Fruit fly (Drosophila melanogaster) whole organism, embryonic: ENCODE measurements around the gene CecB.

ENCODE experiments used
- Ada2b ChIP-seq: fragments of 200-800 bp; sonication (Bioruptor generic); IDR thresholded peaks from 2 replicates; pipeline ENCODE4 v1.3.6; 2022; ENCODE audit warnings: missing biosample characterization, missing genetic modification characterization
- Asciz ChIP-seq: fragments of 200-800 bp; sonication (Bioruptor generic); optimal IDR thresholded peaks from 2 replicates; lab custom pipeline; 2017; ENCODE audit warnings: missing biosample characterization, mild to moderate bottlenecking, missing genetic modification characterization, missing genetic modification reagents
- Atf3 ChIP-seq: fragments of 200-800 bp; sonication (Bioruptor generic); optimal IDR thresholded peaks from 3 replicates; lab custom pipeline; 2016; ENCODE audit warnings: missing biosample characterization, missing genetic modification characterization
- Atf6 ChIP-seq: fragments of 200-800 bp; sonication (Bioruptor generic); IDR thresholded peaks from 2 replicates; pipeline ENCODE4 v1.3.6; 2022; ENCODE audit warnings: missing biosample characterization, missing genetic modification characterization
- CG11398 ChIP-seq: fragments of 200-800 bp; sonication (Bioruptor generic); optimal IDR thresholded peaks from 2 replicates; lab custom pipeline; 2016; ENCODE audit warnings: missing biosample characterization, missing genetic modification characterization
- CG12071 ChIP-seq: fragments of 200-800 bp; sonication (Bioruptor generic); optimal IDR thresholded peaks from 3 replicates; lab custom pipeline; 2018; ENCODE audit warnings: missing biosample characterization, mild to moderate bottlenecking, missing genetic modification characterization
- CG12299 ChIP-seq: fragments of 200-800 bp; sonication (Bioruptor generic); optimal IDR thresholded peaks from 2 replicates; lab custom pipeline; 2018; ENCODE audit warnings: missing biosample characterization, mild to moderate bottlenecking, missing genetic modification characterization
- CG13775 ChIP-seq: fragments of 200-800 bp; sonication (Bioruptor generic); optimal IDR thresholded peaks from 3 replicates; lab custom pipeline; 2017; ENCODE audit warnings: missing biosample characterization, mild to moderate bottlenecking, missing genetic modification characterization
- CG16815 ChIP-seq: fragments of 200-800 bp; sonication (Bioruptor generic); optimal IDR thresholded peaks from 3 replicates; lab custom pipeline; 2017; ENCODE audit warnings: missing biosample characterization, mild to moderate bottlenecking, missing genetic modification characterization
- CG18476 ChIP-seq: fragments of 200-800 bp; sonication (Bioruptor generic); optimal IDR thresholded peaks from 2 replicates; lab custom pipeline; 2016; ENCODE audit warnings: missing biosample characterization, mild to moderate bottlenecking, missing genetic modification characterization
- CG3281 ChIP-seq: fragments of 200-800 bp; sonication (Bioruptor generic); optimal IDR thresholded peaks from 3 replicates; lab custom pipeline; 2017; ENCODE audit warnings: missing biosample characterization, mild to moderate bottlenecking, missing genetic modification characterization
- CG34422 ChIP-seq: fragments of 200-800 bp; sonication (Bioruptor generic); IDR thresholded peaks from 3 replicates; pipeline ENCODE4 v1.3.6; 2022; ENCODE audit warnings: missing biosample characterization, missing genetic modification characterization
- CG4360 ChIP-seq: fragments of 200-800 bp; sonication (Bioruptor generic); IDR thresholded peaks from 2 replicates; pipeline ENCODE4 v1.3.6; 2022; ENCODE audit warnings: missing biosample characterization, missing genetic modification characterization
- CG4707 ChIP-seq: fragments of 200-800 bp; sonication (Bioruptor generic); optimal IDR thresholded peaks from 2 replicates; lab custom pipeline; 2018; ENCODE audit warnings: missing biosample characterization, mild to moderate bottlenecking, missing genetic modification characterization, moderate library complexity
- CG5953 ChIP-seq: fragments of 200-800 bp; sonication (Bioruptor generic); IDR thresholded peaks from 2 replicates; pipeline ENCODE4 v1.3.6; 2022; ENCODE audit warnings: missing biosample characterization, missing genetic modification characterization
- CG6254 ChIP-seq: fragments of 200-800 bp; sonication (Bioruptor generic); optimal IDR thresholded peaks from 3 replicates; lab custom pipeline; 2017; ENCODE audit warnings: mild to moderate bottlenecking, missing biosample characterization, missing genetic modification reagents, missing genetic modification characterization
- CG8478 ChIP-seq: fragments of >200 bp; optimal IDR thresholded peaks from 2 replicates; lab custom pipeline; 2018
- D19A ChIP-seq: fragments of 200-800 bp; optimal IDR thresholded peaks from 3 replicates; lab custom pipeline; 2019; ENCODE audit warnings: missing biosample characterization, mild to moderate bottlenecking, missing genetic modification characterization, moderate library complexity
- Elba2 ChIP-seq: fragments of 200-800 bp; sonication (Bioruptor generic); optimal IDR thresholded peaks from 3 replicates; lab custom pipeline; 2016; ENCODE audit warnings: missing biosample characterization, missing genetic modification characterization
- HLH4C ChIP-seq: fragments of 200-800 bp; sonication (Bioruptor generic); IDR thresholded peaks from 3 replicates; pipeline ENCODE4 v1.3.6; 2022; ENCODE audit warnings: missing biosample characterization, missing genetic modification characterization; ENCODE audit not compliant: partially characterized antibody
- Jarid2 ChIP-seq: fragments of 200-800 bp; sonication (Bioruptor generic); optimal IDR thresholded peaks from 3 replicates; lab custom pipeline; 2017; ENCODE audit warnings: mild to moderate bottlenecking, missing biosample characterization, missing genetic modification reagents, missing genetic modification characterization
- NC2β ChIP-seq: fragments of 200-800 bp; sonication (Bioruptor generic); optimal IDR thresholded peaks from 2 replicates; lab custom pipeline; 2016; ENCODE audit warnings: missing biosample characterization, missing genetic modification characterization
- NK7.1 ChIP-seq: fragments of 200-800 bp; sonication (Bioruptor generic); optimal IDR thresholded peaks from 3 replicates; lab custom pipeline; 2016; ENCODE audit warnings: missing biosample characterization, missing genetic modification characterization
- Ravus ChIP-seq: fragments of 200-800 bp; sonication (Bioruptor generic); IDR thresholded peaks from 2 replicates; pipeline ENCODE4 v1.3.6; 2022; ENCODE audit warnings: missing biosample characterization, missing genetic modification characterization
- Six4 ChIP-seq: fragments of 200-800 bp; sonication (Bioruptor generic); optimal IDR thresholded peaks from 2 replicates; lab custom pipeline; 2016; ENCODE audit warnings: missing biosample characterization, missing genetic modification characterization
- Sry-β ChIP-seq: fragments of 200-800 bp; sonication (Bioruptor generic); optimal IDR thresholded peaks from 2 replicates; lab custom pipeline; 2018; ENCODE audit warnings: missing biosample characterization, mild to moderate bottlenecking, missing genetic modification characterization, moderate library complexity
- TFAM ChIP-seq: fragments of 200-800 bp; sonication (Bioruptor generic); optimal IDR thresholded peaks from 2 replicates; lab custom pipeline; 2017; ENCODE audit warnings: missing biosample characterization, missing genetic modification characterization, inconsistent platforms
- Xrp1 ChIP-seq: fragments of 200-800 bp; sonication (Bioruptor generic); IDR thresholded peaks from 2 replicates; pipeline ENCODE4 v1.3.6; 2022; ENCODE audit warnings: missing biosample characterization, missing genetic modification characterization
- ab ChIP-seq: fragments of 200-800 bp; sonication (Bioruptor generic); optimal IDR thresholded peaks from 2 replicates; lab custom pipeline; 2016; ENCODE audit warnings: missing biosample characterization, missing genetic modification characterization
- abd-A ChIP-seq: fragments of 200-800 bp; sonication (Bioruptor generic); optimal IDR thresholded peaks from 3 replicates; lab custom pipeline; 2019; ENCODE audit warnings: missing biosample characterization, mild to moderate bottlenecking, missing genetic modification characterization, moderate library complexity
- az2 ChIP-seq: fragments of 200-800 bp; sonication (Bioruptor generic); optimal IDR thresholded peaks from 3 replicates; lab custom pipeline; 2016; ENCODE audit warnings: missing biosample characterization, missing genetic modification characterization
- bbx ChIP-seq: fragments of 200-800 bp; sonication (Bioruptor generic); IDR thresholded peaks from 2 replicates; pipeline ENCODE4 v1.3.6; 2022; ENCODE audit warnings: missing biosample characterization, missing genetic modification characterization; ENCODE audit not compliant: partially characterized antibody
- dimm ChIP-seq: fragments of 200-800 bp; sonication (Bioruptor generic); IDR thresholded peaks from 2 replicates; pipeline ENCODE4 v1.3.6; 2022; ENCODE audit warnings: missing biosample characterization, missing genetic modification characterization
- en ChIP-seq: fragments of 200-800 bp; sonication (Bioruptor generic); optimal IDR thresholded peaks from 2 replicates; lab custom pipeline; 2016; ENCODE audit warnings: missing biosample characterization, missing genetic modification characterization
- eve ChIP-seq, 2 experiments: fragments of >200 bp; optimal IDR thresholded peaks; 2 replicates each; lab custom pipeline; 2017; ENCODE audit warnings: missing biosample characterization in 2 of 2, missing genetic modification characterization in 2 of 2
- fd64A ChIP-seq: fragments of 200-800 bp; sonication (Bioruptor generic); optimal IDR thresholded peaks from 3 replicates; lab custom pipeline; 2018; ENCODE audit warnings: missing biosample characterization, mild to moderate bottlenecking, missing genetic modification characterization
- gcm2 ChIP-seq: fragments of 200-800 bp; sonication (Bioruptor generic); optimal IDR thresholded peaks from 2 replicates; lab custom pipeline; 2016; ENCODE audit warnings: missing biosample characterization, missing genetic modification characterization
- hb ChIP-seq: fragments of 200-800 bp; sonication (Bioruptor generic); IDR thresholded peaks from 3 replicates; pipeline ENCODE4 v1.3.6; 2022; ENCODE audit warnings: missing biosample characterization, missing genetic modification characterization; ENCODE audit not compliant: partially characterized antibody
- kah ChIP-seq: fragments of 200-800 bp; sonication (Bioruptor generic); optimal IDR thresholded peaks from 2 replicates; lab custom pipeline; 2018; ENCODE audit warnings: missing biosample characterization, mild to moderate bottlenecking, missing genetic modification characterization
- knrl ChIP-seq: fragments of 200-800 bp; sonication (Bioruptor generic); IDR thresholded peaks from 3 replicates; pipeline ENCODE4 v1.3.6; 2022; ENCODE audit warnings: missing biosample characterization, missing genetic modification characterization; ENCODE audit not compliant: partially characterized antibody
- lmd ChIP-seq: fragments of 200-800 bp; sonication (Bioruptor generic); IDR thresholded peaks from 2 replicates; pipeline ENCODE4 v1.3.6; 2022; ENCODE audit warnings: missing biosample characterization, missing genetic modification characterization
- mld ChIP-seq: fragments of 200-800 bp; sonication (Bioruptor generic); IDR thresholded peaks from 3 replicates; pipeline ENCODE4 v1.3.6; 2022; ENCODE audit warnings: missing biosample characterization, missing genetic modification characterization; ENCODE audit not compliant: partially characterized antibody
- nom ChIP-seq: fragments of 200-800 bp; sonication (Bioruptor generic); optimal IDR thresholded peaks from 2 replicates; lab custom pipeline; 2017; ENCODE audit warnings: missing biosample characterization, missing genetic modification characterization, mild to moderate bottlenecking, moderate library complexity, missing genetic modification reagents
- odd ChIP-seq: fragments of 200-800 bp; sonication (Bioruptor generic); optimal IDR thresholded peaks from 2 replicates; lab custom pipeline; 2017; ENCODE audit warnings: missing biosample characterization, mild to moderate bottlenecking, missing genetic modification characterization
- ranshi ChIP-seq: fragments of 200-800 bp; sonication (Bioruptor generic); IDR thresholded peaks from 2 replicates; pipeline ENCODE4 v1.3.6; 2022; ENCODE audit warnings: missing biosample characterization, missing genetic modification characterization
- salm ChIP-seq: fragments of 200-800 bp; sonication (Bioruptor generic); optimal IDR thresholded peaks from 2 replicates; lab custom pipeline; 2018; ENCODE audit warnings: missing biosample characterization, mild to moderate bottlenecking, missing genetic modification characterization
- sens-2 ChIP-seq: fragments of 200-800 bp; sonication (Bioruptor generic); IDR thresholded peaks from 2 replicates; pipeline ENCODE4 v1.3.6; 2022; ENCODE audit warnings: missing biosample characterization, missing genetic modification characterization
- sima ChIP-seq: fragments of 200-800 bp; sonication (Bioruptor generic); optimal IDR thresholded peaks from 2 replicates; lab custom pipeline; 2016; ENCODE audit warnings: missing biosample characterization, missing genetic modification characterization
- slbo ChIP-seq: fragments of 200-800 bp; sonication (Bioruptor generic); IDR thresholded peaks from 2 replicates; pipeline ENCODE4 v1.3.6; 2022; ENCODE audit warnings: missing biosample characterization, missing genetic modification characterization
- slp2 ChIP-seq: fragments of 200-800 bp; sonication (Bioruptor generic); optimal IDR thresholded peaks from 2 replicates; lab custom pipeline; 2016; ENCODE audit warnings: missing biosample characterization, missing genetic modification characterization
- tin ChIP-seq: fragments of 200-800 bp; sonication (Bioruptor generic); optimal IDR thresholded peaks from 3 replicates; lab custom pipeline; 2016; ENCODE audit warnings: missing biosample characterization, missing genetic modification characterization
- vvl ChIP-seq: fragments of 200-800 bp; sonication (Bioruptor generic); IDR thresholded peaks from 2 replicates; pipeline ENCODE4 v1.3.6; 2022; ENCODE audit warnings: missing biosample characterization, missing genetic modification characterization

Gene CecB

DNA sequence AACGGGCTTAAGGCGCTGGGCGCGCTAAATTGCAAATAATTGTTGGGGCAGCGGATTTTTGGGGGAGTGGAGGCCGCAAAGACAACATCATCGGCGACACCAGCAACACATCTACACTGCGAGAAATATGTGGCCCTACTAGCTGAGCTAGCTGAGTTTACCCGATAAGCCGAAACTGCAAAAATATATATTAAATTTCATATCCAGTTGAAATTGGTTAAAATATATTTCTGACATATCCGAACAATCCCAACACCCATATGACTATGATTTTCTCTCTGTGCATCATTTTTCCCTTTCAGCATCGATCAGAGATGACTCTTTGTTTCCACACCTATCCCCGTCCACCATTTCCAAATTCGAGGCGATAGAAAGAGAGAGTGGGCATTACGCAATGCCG is 23.8 kb downstream of the CecB start (continued):
- no peak for TF ChIP-seq TFAM (GFP tag; lab: Kevin White, UChicago)
- peak; percentile 64 for TF ChIP-seq CG4360
- no peak for TF ChIP-seq Elba2
- TF ChIP-seq Atf6 (GFP tag; lab: Robert Waterston, UW), result peak; percentile 78
- TF ChIP-seq ab (GFP tag; lab: Kevin White, UChicago), result peak; percentile 21
- TF ChIP-seq vvl, result peak; percentile 89
- 0 out of 2 replicates have a peak, but pooled peaks have one; percentile 27 for TF ChIP-seq sens-2 (GFP tag; lab: Robert Waterston, UW)
- peak; percentile 41 for TF ChIP-seq Six4 (GFP tag; lab: Kevin White, UChicago)
- peak; percentile 55 for TF ChIP-seq D19A (tag; lab: Kevin White, UChicago)
- peak; percentile 60 for TF ChIP-seq odd (GFP tag; lab: Kevin White, UChicago)
- TF ChIP-seq Atf3, result peak; percentile 29
- no peak for TF ChIP-seq CG11398 (GFP tag; lab: Kevin White, UChicago)
- TF ChIP-seq CG8478 (lab: Kevin White, UChicago), result no peak
- peak; percentile 22 for TF ChIP-seq en (GFP tag; lab: Kevin White, UChicago)
- TF ChIP-seq CG6254, result peak; percentile 61
- peak; percentile 36 for TF ChIP-seq CG18476 (GFP tag; lab: Kevin White, UChicago)
- TF ChIP-seq slp2 (GFP tag; lab: Kevin White, UChicago), result peak; percentile 38
- TF ChIP-seq sima (GFP tag; lab: Kevin White, UChicago), result no peak
- TF ChIP-seq tin, result peak; percentile 70
- no peak for TF ChIP-seq knrl
- no peak for TF ChIP-seq NK7.1 (GFP tag; lab: Kevin White, UChicago)
- TF ChIP-seq eve (GFP tag; optimal IDR thresholded peaks at IDR 0.05; lab: Kevin White, UChicago), result no peak
- peak; percentile 23 for TF ChIP-seq CG13775 (GFP tag; lab: Kevin White, UChicago)
- TF ChIP-seq dimm, result peak; percentile 47; the same call in 1 of the 2 replicates
- TF ChIP-seq CG12299, result peak; percentile 40
- peak; percentile 67; the same call in 1 of the 2 replicates for TF ChIP-seq CG5953
- no peak for TF ChIP-seq Sry-β
- peak; percentile 68 for TF ChIP-seq fd64A (GFP tag; lab: Kevin White, UChicago)
- peak; percentile 82 for TF ChIP-seq CG34422 (GFP tag; lab: Robert Waterston, UW)
- no peak for TF ChIP-seq hb
- TF ChIP-seq Ada2b, result peak; percentile 87
- TF ChIP-seq CG12071 (GFP tag; lab: Kevin White, UChicago), result peak; percentile 66
- TF ChIP-seq bbx (GFP tag; lab: Robert Waterston, UW), result no peak
- TF ChIP-seq nom (GFP tag; lab: Kevin White, UChicago), result peak; percentile 25
- peak; percentile 65 for TF ChIP-seq CG3281 (GFP tag; lab: Kevin White, UChicago)
- no peak for TF ChIP-seq HLH4C (GFP tag; lab: Robert Waterston, UW)
- TF ChIP-seq abd-A (tag; lab: Kevin White, UChicago), result no peak
- TF ChIP-seq CG16815 (GFP tag; lab: Kevin White, UChicago), result peak; percentile 29
- peak; percentile 86 for TF ChIP-seq ranshi
- no peak for TF ChIP-seq mld (GFP tag; lab: Robert Waterston, UW)
- peak; percentile 76 for TF ChIP-seq Asciz (GFP tag; lab: Kevin White, UChicago)
- TF ChIP-seq Jarid2 (GFP tag; lab: Kevin White, UChicago), result no peak
- no peak for TF ChIP-seq NC2β
- TF ChIP-seq gcm2, result peak; percentile 10
- TF ChIP-seq Xrp1, result peak; percentile 86
- peak; percentile 40 for TF ChIP-seq kah
- peak; percentile 51 for TF ChIP-seq Ravus (GFP tag; lab: Robert Waterston, UW)
- peak; percentile 48 for TF ChIP-seq salm
- TF ChIP-seq az2 (GFP tag; lab: Kevin White, UChicago), result peak; percentile 77
- peak; percentile 30 for TF ChIP-seq CG4707
- peak; percentile 83 for TF ChIP-seq slbo
- peak; percentile 85 for TF ChIP-seq lmd (GFP tag; lab: Robert Waterston, UW)
